Worm (Caenorhabditis elegans): ENCODE results near the gene F11D5.7.

- no peak for TF ChIP-seq T22C8.4 (GFP tag; IDR thresholded peaks at IDR 0.05)
- TF ChIP-seq flt-1 (GFP tag; IDR thresholded peaks at IDR 0.05): no peak
Observed at ce11 chrX:3271673-3272072, 32.5 kb upstream of the F11D5.7 start, which contains the start of gene K09C4.9.
